Worm (Caenorhabditis elegans) whole organism, early embryonic: ENCODE data around the gene C06G3.3.

Experiments
- B0310.2 ChIP-seq: sonication (generic microtip); optimal IDR thresholded peaks from 2 replicates; lab custom pipeline; 2016; ENCODE audit warnings: mild to moderate bottlenecking, missing genetic modification characterization, missing compliant biosample characterization
- F13C5.2 ChIP-seq: sonication (generic microtip); optimal IDR thresholded peaks from 2 replicates; lab custom pipeline; 2017; ENCODE audit warnings: mild to moderate bottlenecking, missing genetic modification characterization, inconsistent platforms, missing compliant biosample characterization
- aly-1 ChIP-seq: sonication (generic microtip); optimal IDR thresholded peaks from 2 replicates; lab custom pipeline; 2016; ENCODE audit warnings: missing genetic modification characterization, missing compliant biosample characterization
- ama-1 ChIP-seq: fragments of 150-350 bp; optimal IDR thresholded peaks from 2 replicates; lab custom pipeline; 2014
- ceh-36 ChIP-seq: sonication (generic microtip); optimal IDR thresholded peaks from 2 replicates; lab custom pipeline; 2016; ENCODE audit warnings: missing genetic modification characterization, inconsistent platforms, missing compliant biosample characterization
- flt-1 ChIP-seq: fragments of 200-800 bp; sonication (Bioruptor generic); IDR thresholded peaks from 2 replicates; pipeline ENCODE4 v1.3.6; 2022; ENCODE audit warnings: missing genetic modification characterization, missing compliant biosample characterization
- hnd-1 ChIP-seq: sonication (generic microtip); optimal IDR thresholded peaks from 2 replicates; lab custom pipeline; 2016; ENCODE audit warnings: missing genetic modification characterization, missing compliant biosample characterization
- scrt-1 ChIP-seq: fragments of 200-800 bp; sonication (Bioruptor generic); IDR thresholded peaks from 2 replicates; pipeline ENCODE4 v1.3.6; 2022; ENCODE audit warnings: missing genetic modification characterization, missing compliant biosample characterization
- sea-1 ChIP-seq: fragments of 200-800 bp; sonication (Bioruptor generic); conservative IDR thresholded peaks from 2 replicates; pipeline ENCODE4 v1.3.6; 2022; ENCODE audit warnings: missing genetic modification characterization, missing compliant biosample characterization
- tbx-11 ChIP-seq: fragments of 200-800 bp; sonication (Bioruptor generic); IDR thresholded peaks from 2 replicates; pipeline ENCODE4 v1.3.6; 2022; ENCODE audit warnings: missing genetic modification characterization, missing compliant biosample characterization
- tbx-37 ChIP-seq: fragments of 200-800 bp; sonication (Bioruptor generic); conservative IDR thresholded peaks from 2 replicates; pipeline ENCODE4 v1.3.6; 2022; ENCODE audit warnings: missing genetic modification reagents, missing genetic modification characterization, missing compliant biosample characterization

DNA sequence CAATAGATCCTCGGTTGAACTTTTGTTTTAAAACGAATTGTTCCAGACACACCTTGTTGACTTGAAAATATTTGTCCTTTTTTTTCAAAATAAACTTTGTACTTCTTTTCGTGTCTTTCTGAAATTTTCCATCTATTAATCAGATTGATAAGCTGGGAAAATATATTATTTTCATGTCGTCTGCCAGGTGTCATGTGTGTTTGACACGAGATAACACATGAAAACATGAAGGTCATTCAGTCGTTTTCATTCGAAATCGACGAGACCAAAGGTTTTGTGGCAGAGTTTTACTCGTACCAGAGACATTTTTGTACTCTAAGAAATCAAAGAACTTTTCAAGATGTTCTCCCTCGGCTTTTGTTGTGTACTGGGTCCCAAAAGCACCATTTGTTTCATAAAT lies 15.3 kb upstream of the C06G3.3 start:
- TF ChIP-seq ama-1 (lab: Kevin White, UChicago): no peak
- no peak for TF ChIP-seq flt-1
- TF ChIP-seq sea-1 (GFP tag; lab: Robert Waterston, UW): no peak
- TF ChIP-seq F13C5.2 (tag; lab: Kevin White, UChicago): no peak
- TF ChIP-seq tbx-11 (GFP tag; lab: Robert Waterston, UW): no peak
- no peak for TF ChIP-seq ceh-36 (tag; lab: Kevin White, UChicago)
- TF ChIP-seq hnd-1 (tag; lab: Kevin White, UChicago): no peak
- no peak for TF ChIP-seq aly-1 (tag; lab: Kevin White, UChicago)
- TF ChIP-seq scrt-1 (GFP tag; lab: Robert Waterston, UW): no peak
- no peak for TF ChIP-seq tbx-37 (GFP tag; lab: Robert Waterston, UW)
- TF ChIP-seq B0310.2: no peak
